Worm (Caenorhabditis elegans): ENCODE measurements around the gene K04C2.2.

DNA sequence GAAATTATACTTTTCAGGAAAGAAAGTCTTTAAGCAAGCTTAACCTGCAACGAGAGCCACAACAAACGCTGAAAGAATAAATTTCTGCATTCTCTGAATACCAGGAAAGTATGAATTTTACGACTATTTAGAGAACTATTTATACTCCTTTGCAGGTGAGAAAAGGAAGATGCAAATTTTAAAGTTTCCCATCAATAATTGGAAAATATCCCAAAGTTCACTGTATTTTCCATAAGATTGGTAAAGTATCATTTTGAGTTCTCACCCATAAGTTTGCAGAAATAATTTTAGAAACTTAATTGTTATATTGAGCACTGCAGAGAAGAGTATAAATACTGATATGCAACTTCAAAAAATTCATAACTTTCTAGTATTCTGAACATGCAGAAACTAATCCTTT is 30.1 kb upstream of the K04C2.2 start, which contains the start of gene clec-158:
- TF ChIP-seq lim-6 (tag; optimal IDR thresholded peaks at IDR 0.05), result no peak
- no peak for TF ChIP-seq elt-2 (tag; optimal IDR thresholded peaks at IDR 0.05)
- no peak for TF ChIP-seq ceh-19 (GFP tag; optimal IDR thresholded peaks at IDR 0.05)
- no peak for TF ChIP-seq pqm-1 (tag; optimal IDR thresholded peaks at IDR 0.05)
- no peak for TF ChIP-seq nfya-1 (tag; optimal IDR thresholded peaks at IDR 0.05)
- no peak for TF ChIP-seq pax-1 (tag; optimal IDR thresholded peaks at IDR 0.05)
- no peak for TF ChIP-seq che-1 (tag; optimal IDR thresholded peaks at IDR 0.05)
- TF ChIP-seq rnt-1 (tag; optimal IDR thresholded peaks at IDR 0.05), result no peak
- no peak for TF ChIP-seq tbx-7 (tag; optimal IDR thresholded peaks at IDR 0.05)

All from whole organism, late embryonic.